Fruit fly (Drosophila melanogaster) whole organism: ENCODE data around the gene CG44325.

ENCODE experiments used
- CG8478 ChIP-seq: fragments of >200 bp; optimal IDR thresholded peaks from 2 replicates; lab custom pipeline; 2018; ENCODE audit warnings: inconsistent platforms
- EcR ChIP-seq, 2 experiments: fragments of >200 bp; optimal IDR thresholded peaks; 2 replicates each; lab custom pipeline; 2017; ENCODE audit warnings: missing biosample characterization in 2 of 2, missing genetic modification characterization in 2 of 2, missing genetic modification reagents in 2 of 2
- pan ChIP-seq: fragments of >200 bp; optimal IDR thresholded peaks from 2 replicates; lab custom pipeline; 2017
- psq ChIP-seq: fragments of >200 bp; optimal IDR thresholded peaks from 2 replicates; lab custom pipeline; 2017

DNA sequence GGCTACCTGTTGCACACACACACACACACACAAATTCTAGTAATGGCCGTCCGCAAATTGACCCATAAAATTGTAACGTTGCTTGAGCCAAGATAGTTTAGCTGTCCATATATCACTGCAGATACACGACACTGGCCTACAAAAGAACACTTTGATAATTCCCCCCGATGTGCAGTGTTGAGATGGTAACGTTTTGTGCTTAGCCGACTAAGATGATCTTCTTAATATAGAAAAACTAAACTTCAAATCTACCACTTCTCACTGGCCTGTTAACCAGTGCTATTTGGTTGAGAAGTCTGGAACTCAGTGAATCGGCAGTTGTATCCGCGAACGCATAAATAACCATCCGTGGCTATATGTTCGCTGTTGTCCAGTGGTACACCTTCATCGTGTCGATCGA lies 9.5 kb downstream of the CG44325 start:
- TF ChIP-seq CG8478 (lab: Kevin White, UChicago) = no peak
- no peak for TF ChIP-seq psq
- TF ChIP-seq pan (lab: Kevin White, UChicago) = no peak
- no peak for TF ChIP-seq EcR (GFP tag; optimal IDR thresholded peaks at IDR 0.05; lab: Kevin White, UChicago)
